Worm (Caenorhabditis elegans) whole organism, L4 larva: ENCODE data around the gene R05G9.3.

Experiments
- T20F7.1 ChIP-seq: fragments of 200-800 bp; sonication (Bioruptor generic); optimal IDR thresholded peaks from 2 replicates; lab custom pipeline; 2018; ENCODE audit warnings: mild to moderate bottlenecking, missing genetic modification characterization, missing compliant biosample characterization
- hmg-1.1 ChIP-seq: fragments of 200-800 bp; sonication (Bioruptor generic); IDR thresholded peaks from 2 replicates; pipeline ENCODE4 v1.3.6; 2022; ENCODE audit warnings: missing genetic modification reagents, missing genetic modification characterization, missing compliant biosample characterization
- nhr-41 ChIP-seq: fragments of 200-800 bp; sonication (Bioruptor generic); IDR thresholded peaks from 2 replicates; pipeline ENCODE4 v1.3.6; 2022; ENCODE audit warnings: missing genetic modification reagents, missing genetic modification characterization, missing compliant biosample characterization
- nhr-48 ChIP-seq: sonication (generic microtip); optimal IDR thresholded peaks from 2 replicates; lab custom pipeline; 2016; ENCODE audit warnings: mild to moderate bottlenecking, missing genetic modification characterization, missing compliant biosample characterization
- pqm-1 ChIP-seq: sonication (generic microtip); optimal IDR thresholded peaks from 2 replicates; lab custom pipeline; 2017; ENCODE audit warnings: missing biosample characterization, missing genetic modification characterization
- snpc-4 ChIP-seq: fragments of 150-350 bp; optimal IDR thresholded peaks from 2 replicates; lab custom pipeline; 2014; ENCODE audit warnings: missing biosample characterization, missing genetic modification characterization

DNA sequence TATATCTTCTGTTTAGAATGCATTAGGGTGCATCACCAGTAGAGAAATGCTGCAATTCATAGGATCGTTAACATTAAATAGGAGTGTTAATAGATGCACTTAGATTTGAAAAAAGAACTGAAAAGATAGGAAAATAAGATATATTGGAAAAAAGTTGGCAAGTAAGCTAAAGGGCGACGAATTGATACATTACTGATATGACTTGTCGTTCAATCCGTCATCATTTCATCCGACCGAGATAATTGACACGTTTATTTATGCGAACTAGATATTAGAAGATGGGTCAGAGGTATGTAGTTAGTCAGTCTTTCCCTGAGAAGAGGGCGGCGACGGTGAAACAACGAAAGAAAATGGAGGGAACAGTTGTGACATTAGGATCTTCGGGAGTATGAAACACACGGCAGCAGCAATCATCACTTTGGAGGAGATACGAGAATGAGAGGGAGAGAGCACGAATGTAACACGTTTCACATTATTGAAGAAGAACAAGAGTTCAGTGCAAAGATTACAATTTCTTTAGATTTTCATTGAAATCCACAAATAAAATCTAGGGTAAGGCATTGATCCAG is 43.6 kb upstream of the R05G9.3 start, which contains the start of gene lron-15:
- no peak for TF ChIP-seq nhr-41
- no peak for TF ChIP-seq nhr-48 (tag; lab: Kevin White, UChicago)
- no peak for TF ChIP-seq hmg-1.1
- no peak for TF ChIP-seq pqm-1 (tag; lab: Kevin White, UChicago)
- no peak for TF ChIP-seq T20F7.1 (GFP tag; lab: Kevin White, UChicago)
- TF ChIP-seq snpc-4: no peak
